Worm (Caenorhabditis elegans) whole organism, L4 larva: ENCODE results near the gene Y55F3C.17.

Experiments used
- F10B5.3 ChIP-seq: sonication (generic microtip); optimal IDR thresholded peaks from 2 replicates; lab custom pipeline; 2016; ENCODE audit warnings: mild to moderate bottlenecking, missing genetic modification characterization, missing compliant biosample characterization
- F26F4.8 ChIP-seq: fragments of 200-800 bp; sonication (Bioruptor generic); conservative IDR thresholded peaks from 2 replicates; pipeline ENCODE4 v1.3.6; 2022; ENCODE audit warnings: missing genetic modification characterization, missing compliant biosample characterization
- T26A8.4 ChIP-seq: fragments of 200-800 bp; sonication (Bioruptor generic); IDR thresholded peaks from 2 replicates; pipeline ENCODE4 v1.3.6; 2022; ENCODE audit warnings: missing genetic modification characterization, missing compliant biosample characterization
- Y75B8A.6 ChIP-seq: fragments of 200-800 bp; sonication (Bioruptor generic); IDR thresholded peaks from 2 replicates; pipeline ENCODE4 v1.3.6; 2022; ENCODE audit warnings: missing genetic modification reagents, missing genetic modification characterization, missing compliant biosample characterization
- aha-1 ChIP-seq: fragments of 150-350 bp; peaks from one replicate; lab custom pipeline; 2014; ENCODE audit warnings: missing biosample characterization, missing genetic modification characterization
- ama-1 ChIP-seq: fragments of 150-350 bp; optimal IDR thresholded peaks from 2 replicates; lab custom pipeline; 2014; ENCODE audit warnings: inconsistent platforms, mixed read lengths
- arid-1 ChIP-seq: fragments of 200-800 bp; sonication (Bioruptor generic); conservative IDR thresholded peaks from 2 replicates; pipeline ENCODE4 v1.3.6; 2022; ENCODE audit warnings: missing genetic modification reagents, missing genetic modification characterization, missing compliant biosample characterization
- ceh-28 ChIP-seq: fragments of 150-350 bp; optimal IDR thresholded peaks from 2 replicates; lab custom pipeline; 2014; ENCODE audit warnings: missing biosample characterization, missing genetic modification reagents, missing genetic modification characterization
- daf-16 ChIP-seq, 3 experiments: sonication (generic microtip); optimal IDR thresholded peaks; 2 replicates each; lab custom pipeline; 2016 to 2017; ENCODE audit warnings: missing genetic modification characterization in 3 of 3, missing genetic modification reagents in 3 of 3, mild to moderate bottlenecking in 2 of 3, missing compliant biosample characterization in 2 of 3, missing biosample characterization in 1 of 3, moderate library complexity in 1 of 3
- dmd-6 ChIP-seq: fragments of 200-800 bp; sonication (Bioruptor generic); IDR thresholded peaks from 2 replicates; pipeline ENCODE4 v1.3.6; 2022; ENCODE audit warnings: missing genetic modification reagents, missing genetic modification characterization, missing compliant biosample characterization
- dmd-9 ChIP-seq: fragments of 200-800 bp; sonication (Bioruptor generic); IDR thresholded peaks from 2 replicates; pipeline ENCODE4 v1.3.6; 2022; ENCODE audit warnings: missing genetic modification reagents, missing genetic modification characterization, missing compliant biosample characterization
- duxl-1 ChIP-seq: sonication (generic microtip); optimal IDR thresholded peaks from 2 replicates; lab custom pipeline; 2016; ENCODE audit warnings: mild to moderate bottlenecking, missing genetic modification characterization, moderate library complexity, missing compliant biosample characterization; ENCODE audit not compliant: poor library complexity
- egl-43 ChIP-seq: fragments of 200-800 bp; sonication (Bioruptor generic); IDR thresholded peaks from 2 replicates; pipeline ENCODE4 v1.3.6; 2022; ENCODE audit warnings: missing genetic modification reagents, missing genetic modification characterization, missing compliant biosample characterization
- fkh-10 ChIP-seq: fragments of 150-350 bp; optimal IDR thresholded peaks from 2 replicates; lab custom pipeline; 2014; ENCODE audit warnings: missing biosample characterization, missing genetic modification reagents, missing genetic modification characterization
- hif-1 ChIP-seq, 2 experiments: sonication (generic microtip); optimal IDR thresholded peaks; 2 replicates each; lab custom pipeline; 2016 to 2017; ENCODE audit warnings: missing compliant biosample characterization in 2 of 2, missing genetic modification characterization in 2 of 2, missing genetic modification reagents in 2 of 2, missing genotype in 2 of 2, mild to moderate bottlenecking in 1 of 2
- hlh-11 ChIP-seq: fragments of 200-800 bp; sonication (Bioruptor generic); optimal IDR thresholded peaks from 2 replicates; lab custom pipeline; 2018; ENCODE audit warnings: mild to moderate bottlenecking, missing genetic modification characterization, missing compliant biosample characterization
- hlh-30 ChIP-seq: sonication (generic microtip); optimal IDR thresholded peaks from 2 replicates; lab custom pipeline; 2017; ENCODE audit warnings: antibody characterized with exemption, mild to moderate bottlenecking, missing genetic modification characterization, missing compliant biosample characterization; ENCODE audit not compliant: insufficient read depth
- hmg-1.1 ChIP-seq: fragments of 200-800 bp; sonication (Bioruptor generic); IDR thresholded peaks from 2 replicates; pipeline ENCODE4 v1.3.6; 2022; ENCODE audit warnings: missing genetic modification reagents, missing genetic modification characterization, missing compliant biosample characterization
- lin-13 ChIP-seq: fragments of 150-350 bp; optimal IDR thresholded peaks from 2 replicates; lab custom pipeline; 2014; ENCODE audit warnings: missing biosample characterization, missing genetic modification reagents, missing genetic modification characterization
- lin-15B ChIP-seq: fragments of 150-350 bp; sonication (generic microtip); optimal IDR thresholded peaks from 3 replicates; lab custom pipeline; 2014; ENCODE audit warnings: missing biosample characterization, missing genetic modification characterization
- lin-39 ChIP-seq: fragments of 150-350 bp; optimal IDR thresholded peaks from 2 replicates; lab custom pipeline; 2014; ENCODE audit warnings: missing biosample characterization, missing genetic modification reagents, missing genetic modification characterization
- lsy-2 ChIP-seq, 2 experiments: fragments of 150-350 bp in 1 of 2; sonication (generic microtip) in 1 of 2; optimal IDR thresholded peaks; 2 replicates each; lab custom pipeline; 2014 to 2017; ENCODE audit warnings: missing biosample characterization in 2 of 2, missing genetic modification characterization in 2 of 2
- madf-5 ChIP-seq, 2 experiments: fragments of 200-800 bp; sonication (Bioruptor generic); IDR thresholded peaks; 2 replicates each; pipeline ENCODE4 v1.3.6; 2022; ENCODE audit warnings: missing compliant biosample characterization in 2 of 2, missing genetic modification characterization in 2 of 2
- mdl-1 ChIP-seq, 2 experiments: fragments of 150-350 bp in 1 of 2; sonication (generic microtip) in 1 of 2; optimal IDR thresholded peaks; 2 replicates each; lab custom pipeline; 2014 to 2017; ENCODE audit warnings: missing biosample characterization in 2 of 2, missing genetic modification characterization in 2 of 2
- mes-2 ChIP-seq: sonication (generic microtip); optimal IDR thresholded peaks from 2 replicates; lab custom pipeline; 2016; ENCODE audit warnings: missing genotype, mild to moderate bottlenecking, missing genetic modification characterization, missing compliant biosample characterization; ENCODE audit not compliant: poor library complexity, severe bottlenecking
- mxl-3 ChIP-seq: fragments of 200-800 bp; sonication (Bioruptor generic); optimal IDR thresholded peaks from 2 replicates; lab custom pipeline; 2018; ENCODE audit warnings: mild to moderate bottlenecking, missing genetic modification characterization, missing compliant biosample characterization
- nhr-102 ChIP-seq: sonication (generic microtip); optimal IDR thresholded peaks from 2 replicates; lab custom pipeline; 2016; ENCODE audit warnings: mild to moderate bottlenecking, missing genetic modification characterization, moderate library complexity, missing compliant biosample characterization
- nhr-11 ChIP-seq: fragments of 150-350 bp; optimal IDR thresholded peaks from 2 replicates; lab custom pipeline; 2014; ENCODE audit warnings: missing biosample characterization, missing genetic modification characterization
- nhr-25 ChIP-seq: sonication (generic microtip); optimal IDR thresholded peaks from 2 replicates; lab custom pipeline; 2017; ENCODE audit warnings: missing genetic modification characterization, mild to moderate bottlenecking, missing compliant biosample characterization, antibody characterized with exemption, moderate library complexity, borderline replicate concordance; ENCODE audit not compliant: insufficient read depth
- nhr-28 ChIP-seq: fragments of 150-350 bp; optimal IDR thresholded peaks from 2 replicates; lab custom pipeline; 2014; ENCODE audit warnings: missing biosample characterization, missing genetic modification characterization
- nhr-42 ChIP-seq: fragments of 200-800 bp; sonication (Bioruptor generic); IDR thresholded peaks from 2 replicates; pipeline ENCODE4 v1.3.6; 2022; ENCODE audit warnings: missing genetic modification characterization, missing compliant biosample characterization
- pha-4 ChIP-seq, 2 experiments: fragments of 150-350 bp in 1 of 2; fragments of 200-800 bp in 1 of 2; sonication (Bioruptor generic) in 1 of 2; IDR thresholded peaks in 1 of 2; optimal IDR thresholded peaks in 1 of 2; 2 replicates each; pipeline versions ENCODE4 v1.3.6 to Lab custom; 2014 to 2022; ENCODE audit warnings: missing genetic modification characterization in 2 of 2, missing genetic modification reagents in 2 of 2, missing biosample characterization in 1 of 2, missing compliant biosample characterization in 1 of 2
- rbr-2 ChIP-seq: sonication (generic microtip); optimal IDR thresholded peaks from 2 replicates; lab custom pipeline; 2016; ENCODE audit warnings: missing genotype, missing genetic modification characterization, missing compliant biosample characterization
- snpc-1.2 ChIP-seq: fragments of 200-800 bp; sonication (Bioruptor generic); IDR thresholded peaks from 2 replicates; pipeline ENCODE4 v1.3.6; 2022; ENCODE audit warnings: missing genetic modification reagents, missing genetic modification characterization, missing compliant biosample characterization
- snpc-4 ChIP-seq: fragments of 150-350 bp; optimal IDR thresholded peaks from 2 replicates; lab custom pipeline; 2014; ENCODE audit warnings: missing biosample characterization, missing genetic modification characterization
- tra-1 ChIP-seq: fragments of 200-800 bp; sonication (Bioruptor generic); IDR thresholded peaks from 2 replicates; pipeline ENCODE4 v1.3.6; 2022; ENCODE audit warnings: missing genetic modification reagents, missing genetic modification characterization, missing compliant biosample characterization
- unc-130 ChIP-seq: sonication (generic microtip); optimal IDR thresholded peaks from 2 replicates; lab custom pipeline; 2016; ENCODE audit warnings: missing genetic modification reagents, missing genetic modification characterization, missing compliant biosample characterization
- unc-62 ChIP-seq, 3 experiments: fragments of 150-350 bp in 1 of 3; sonication (generic microtip); optimal IDR thresholded peaks in 2 of 3; peaks in 1 of 3; 1 replicate in 1 of 3; 2 replicates in 2 of 3; lab custom pipeline; 2014 to 2017; ENCODE audit warnings: missing biosample characterization in 3 of 3, missing genetic modification characterization in 3 of 3, missing genetic modification reagents in 3 of 3, missing genotype in 1 of 3
- zag-1 ChIP-seq: fragments of 150-350 bp; optimal IDR thresholded peaks from 2 replicates; lab custom pipeline; 2014; ENCODE audit warnings: missing biosample characterization, missing genetic modification characterization
- ztf-7 ChIP-seq: fragments of 150-350 bp; optimal IDR thresholded peaks from 2 replicates; lab custom pipeline; 2014; ENCODE audit warnings: missing biosample characterization, missing genetic modification characterization

Gene Y55F3C.17

ce11 chrIV:661623-662022 lies 36.6 kb downstream of the Y55F3C.17 start:
- TF ChIP-seq zag-1 (tag; lab: Kevin White, UChicago) (no peak), ztf-7 (tag; lab: Kevin White, UChicago) (no peak), tra-1 (GFP tag; lab: Robert Waterston, UW) (no peak), daf-16 (GFP tag; optimal IDR thresholded peaks at IDR 0.05; lab: Kevin White, UChicago) (peak in 1 of 2 experiments; percentile 54), daf-16 (tag; optimal IDR thresholded peaks at IDR 0.05; lab: Kevin White, UChicago) (no peak), nhr-42 (no peak), fkh-10 (GFP tag; lab: Kevin White, UChicago) (no peak), unc-62 (GFP tag; optimal IDR thresholded peaks at IDR 0.05 in 1 of 2; lab: Kevin White, UChicago) (peak in 1 of 2 experiments; percentile 75), unc-62 (tag; optimal IDR thresholded peaks at IDR 0.05; lab: Kevin White, UChicago) (no peak)

DNA sequence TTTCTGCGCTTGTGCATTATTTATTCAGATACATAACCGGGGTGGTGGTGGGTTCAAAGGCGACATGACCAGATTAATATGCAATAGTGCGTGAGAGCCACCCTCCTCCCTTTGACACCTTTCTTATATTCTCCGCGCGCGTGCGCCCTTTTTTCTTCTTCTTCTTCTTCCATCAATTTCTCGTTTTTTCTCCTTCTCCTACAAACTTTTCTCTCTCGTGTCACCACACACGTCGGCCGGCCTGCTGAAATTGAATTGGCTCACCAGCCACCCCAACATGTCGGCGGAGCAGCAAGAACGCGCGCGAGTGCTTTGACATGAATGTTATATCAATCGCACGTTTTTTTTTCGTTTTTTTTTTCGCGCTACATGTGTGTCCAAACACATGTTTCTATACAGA lies 38.6 kb downstream of the Y55F3C.17 start:
- no peak for TF ChIP-seq lin-15B (tag; lab: Kevin White, UChicago)
- no peak for TF ChIP-seq ceh-28
- TF ChIP-seq mdl-1 (tag; optimal IDR thresholded peaks at IDR 0.05; lab: Kevin White, UChicago), result peak in 1 of 2 experiments; percentile 12
- peak; percentile 15 for TF ChIP-seq hlh-30 (tag; lab: Kevin White, UChicago)
- peak; percentile 23; the same call in 1 of the 2 replicates for TF ChIP-seq egl-43 (GFP tag; lab: Robert Waterston, UW)
- peak in 1 of 2 experiments; percentile 31 for TF ChIP-seq lsy-2 (tag; optimal IDR thresholded peaks at IDR 0.05; lab: Kevin White, UChicago)
- TF ChIP-seq rbr-2 (tag; lab: Kevin White, UChicago), result peak; percentile 28
- TF ChIP-seq, all 104 proteins: peak for 5

ce11 chrIV:658497-659177 lies 39.6 kb downstream of the Y55F3C.17 start:
- TF ChIP-seq lin-15B (tag; lab: Kevin White, UChicago), result no peak
- TF ChIP-seq daf-16 (GFP tag; optimal IDR thresholded peaks at IDR 0.05; lab: Kevin White, UChicago), result no peak
- TF ChIP-seq daf-16 (tag; optimal IDR thresholded peaks at IDR 0.05; lab: Kevin White, UChicago), result peak; percentile 29
- TF ChIP-seq madf-5 (GFP tag; IDR thresholded peaks at IDR 0.05; lab: Robert Waterston, UW), result no peak
- TF ChIP-seq aha-1 (tag; lab: Kevin White, UChicago), result peak; percentile 85
- TF ChIP-seq dmd-9 (GFP tag; lab: Robert Waterston, UW), result no peak
- TF ChIP-seq arid-1 (GFP tag; lab: Robert Waterston, UW), result no peak
- TF ChIP-seq nhr-25 (tag; lab: Kevin White, UChicago), result no peak
- TF ChIP-seq ama-1 (lab: Kevin White, UChicago), result peak; percentile 69
- no peak for TF ChIP-seq F26F4.8
- no peak for TF ChIP-seq unc-130 (GFP tag; lab: Kevin White, UChicago)
- TF ChIP-seq hif-1 (tag; optimal IDR thresholded peaks at IDR 0.05; lab: Kevin White, UChicago), result peak in 1 of 2 experiments; percentile 15
- peak; percentile 2 for TF ChIP-seq mes-2 (tag; lab: Kevin White, UChicago)
- no peak for TF ChIP-seq lin-39

- peak; percentile 66; the same call in 1 of the 2 replicates for TF ChIP-seq egl-43 (GFP tag; lab: Robert Waterston, UW)
- TF ChIP-seq Y75B8A.6, result no peak
- TF ChIP-seq pha-4 (GFP tag; IDR thresholded peaks at IDR 0.05; lab: Robert Waterston, UW), result 0 out of 2 replicates have a peak, but pooled peaks have one; percentile 23
- no peak for TF ChIP-seq pha-4 (tag; optimal IDR thresholded peaks at IDR 0.05; lab: Kevin White, UChicago)
- TF ChIP-seq hlh-30 (tag; lab: Kevin White, UChicago), result peak; percentile 60
- TF ChIP-seq F10B5.3 (tag; lab: Kevin White, UChicago), result no peak
- peak; percentile 34 for TF ChIP-seq nhr-102 (tag; lab: Kevin White, UChicago)
- peak; percentile 61 for TF ChIP-seq lin-13 (GFP tag; lab: Kevin White, UChicago)
- TF ChIP-seq hmg-1.1 (GFP tag; lab: Robert Waterston, UW), result peak; percentile 61; the same call in 1 of the 2 replicates
- peak; percentile 2 for TF ChIP-seq mxl-3 (GFP tag; lab: Kevin White, UChicago)
- TF ChIP-seq mes-2 (tag; lab: Kevin White, UChicago), result peak; percentile 78
- peak; percentile 3 for TF ChIP-seq nhr-11
- peak; percentile 37; the same call in 1 of the 2 replicates for TF ChIP-seq T26A8.4 (GFP tag; lab: Robert Waterston, UW)
- TF ChIP-seq dmd-9 (GFP tag; lab: Robert Waterston, UW), result no peak
- TF ChIP-seq snpc-4, result peak; percentile 92
- peak in 1 of 2 experiments; percentile 72 for TF ChIP-seq lsy-2 (tag; optimal IDR thresholded peaks at IDR 0.05; lab: Kevin White, UChicago)
- TF ChIP-seq dmd-6 (GFP tag; lab: Robert Waterston, UW), result peak; percentile 29; the same call in 1 of the 2 replicates
- TF ChIP-seq arid-1 (GFP tag; lab: Robert Waterston, UW), result peak; percentile 63; the same call in 1 of the 2 replicates
- TF ChIP-seq nhr-28, result no peak
- peak; percentile 58 for TF ChIP-seq aha-1 (tag; lab: Kevin White, UChicago)
- TF ChIP-seq snpc-1.2 (GFP tag; lab: Robert Waterston, UW), result peak; percentile 48; the same call in 1 of the 2 replicates
- TF ChIP-seq duxl-1 (tag; lab: Kevin White, UChicago), result peak; percentile 70
- peak; percentile 48 for TF ChIP-seq hlh-11
These were observed 40.3 kb downstream of the Y55F3C.17 start for ce11 chrIV:657932-658331.
